Worm (Caenorhabditis elegans): ENCODE data around the gene frpr-3.

- TF ChIP-seq ztf-11 (tag; optimal IDR thresholded peaks at IDR 0.05) = no peak
- no peak for TF ChIP-seq snpc-4 (tag; optimal IDR thresholded peaks at IDR 0.05)
- TF ChIP-seq nhr-77 (tag; optimal IDR thresholded peaks at IDR 0.05) = no peak
- TF ChIP-seq unc-130 (GFP tag; optimal IDR thresholded peaks at IDR 0.05) = no peak
Measured at ce11 chrV:7733240-7733765, 37.8 kb upstream of the frpr-3 start.

All from whole organism, L4 larva.